Fruit fly (Drosophila melanogaster) whole organism, prepupa: ENCODE measurements around the gene Karl.

Experiments
- Blimp-1 ChIP-seq: fragments of 200-800 bp; sonication (Bioruptor generic); optimal IDR thresholded peaks from 3 replicates; lab custom pipeline; 2017; ENCODE audit warnings: missing biosample characterization, missing genetic modification characterization, mild to moderate bottlenecking, moderate library complexity, missing genetic modification reagents
- CG10631 ChIP-seq: fragments of 200-800 bp; sonication (Bioruptor generic); optimal IDR thresholded peaks from 2 replicates; lab custom pipeline; 2016; ENCODE audit warnings: missing biosample characterization, missing genetic modification characterization
- CG11294 ChIP-seq: fragments of 200-800 bp; sonication (Bioruptor generic); IDR thresholded peaks from 2 replicates; pipeline ENCODE4 v1.3.6; 2022; ENCODE audit warnings: missing biosample characterization, missing genetic modification characterization
- CG11902 ChIP-seq: fragments of 200-800 bp; sonication (Bioruptor generic); optimal IDR thresholded peaks from 3 replicates; lab custom pipeline; 2016; ENCODE audit warnings: missing biosample characterization, missing genetic modification characterization
- CG15336 ChIP-seq: fragments of 200-800 bp; sonication (Bioruptor generic); IDR thresholded peaks from 2 replicates; pipeline ENCODE4 v1.3.6; 2022; ENCODE audit warnings: missing biosample characterization, missing genetic modification characterization
- CG1621 ChIP-seq: fragments of 200-800 bp; sonication (Bioruptor generic); optimal IDR thresholded peaks from 3 replicates; lab custom pipeline; 2018; ENCODE audit warnings: missing biosample characterization, mild to moderate bottlenecking, missing genetic modification characterization
- CG3032 ChIP-seq: fragments of 200-800 bp; optimal IDR thresholded peaks from 2 replicates; lab custom pipeline; 2019; ENCODE audit warnings: missing biosample characterization, mild to moderate bottlenecking, missing genetic modification characterization, moderate library complexity
- CG31627 ChIP-seq: fragments of 200-800 bp; sonication (Bioruptor generic); optimal IDR thresholded peaks from 3 replicates; lab custom pipeline; 2016; ENCODE audit warnings: missing biosample characterization, missing genetic modification characterization
- CG34406 ChIP-seq: fragments of 200-800 bp; sonication (Bioruptor generic); optimal IDR thresholded peaks from 3 replicates; lab custom pipeline; 2016; ENCODE audit warnings: missing biosample characterization, missing genetic modification characterization
- CG3919 ChIP-seq: fragments of 200-800 bp; sonication (Bioruptor generic); optimal IDR thresholded peaks from 3 replicates; lab custom pipeline; 2016; ENCODE audit warnings: missing biosample characterization, missing genetic modification characterization
- CG6163 ChIP-seq: fragments of 200-800 bp; sonication (Bioruptor generic); IDR thresholded peaks from 3 replicates; pipeline ENCODE4 v1.3.6; 2022; ENCODE audit warnings: missing biosample characterization, missing genetic modification characterization
- CG6276 ChIP-seq: fragments of 200-800 bp; sonication (Bioruptor generic); optimal IDR thresholded peaks from 2 replicates; lab custom pipeline; 2017; ENCODE audit warnings: missing biosample characterization, mild to moderate bottlenecking, missing genetic modification characterization
- CG6792 ChIP-seq: fragments of 200-800 bp; sonication (Bioruptor generic); optimal IDR thresholded peaks from 3 replicates; lab custom pipeline; 2016; ENCODE audit warnings: missing biosample characterization, missing genetic modification characterization
- CG6808 ChIP-seq: fragments of 200-800 bp; sonication (Bioruptor generic); optimal IDR thresholded peaks from 3 replicates; lab custom pipeline; 2017; ENCODE audit warnings: missing biosample characterization, missing genetic modification characterization, mild to moderate bottlenecking, moderate library complexity, missing genetic modification reagents
- CG6854 ChIP-seq: fragments of 200-800 bp; sonication (Bioruptor generic); optimal IDR thresholded peaks from 2 replicates; lab custom pipeline; 2017; ENCODE audit warnings: missing biosample characterization, mild to moderate bottlenecking, missing genetic modification characterization
- CG8319 ChIP-seq: fragments of 200-800 bp; sonication (Bioruptor generic); optimal IDR thresholded peaks from 3 replicates; lab custom pipeline; 2016; ENCODE audit warnings: missing biosample characterization, missing genetic modification characterization
- CG9139 ChIP-seq: fragments of 200-800 bp; sonication (Bioruptor generic); optimal IDR thresholded peaks from 3 replicates; lab custom pipeline; 2017; ENCODE audit warnings: missing biosample characterization, mild to moderate bottlenecking, missing genetic modification characterization
- Eip78C ChIP-seq: fragments of 200-800 bp; sonication (Bioruptor generic); peaks from one replicate; lab custom pipeline; 2016; ENCODE audit warnings: missing biosample characterization, missing genetic modification characterization
- Eip93F ChIP-seq: fragments of 200-800 bp; sonication (Bioruptor generic); optimal IDR thresholded peaks from 2 replicates; lab custom pipeline; 2016; ENCODE audit warnings: missing biosample characterization, mild to moderate bottlenecking, missing genetic modification characterization
- Ets21C ChIP-seq: fragments of 200-800 bp; sonication (Bioruptor generic); optimal IDR thresholded peaks from 3 replicates; lab custom pipeline; 2016; ENCODE audit warnings: missing biosample characterization, missing genetic modification characterization
- Ets96B ChIP-seq: fragments of 200-800 bp; optimal IDR thresholded peaks from 2 replicates; lab custom pipeline; 2019; ENCODE audit warnings: missing biosample characterization, mild to moderate bottlenecking, missing genetic modification characterization, moderate library complexity
- Gug ChIP-seq: fragments of 200-800 bp; sonication (Bioruptor generic); IDR thresholded peaks from 2 replicates; pipeline ENCODE4 v1.3.6; 2022; ENCODE audit warnings: missing biosample characterization, missing genetic modification characterization
- Hr38 ChIP-seq: sonication (Bioruptor generic); optimal IDR thresholded peaks from 2 replicates; lab custom pipeline; 2016; ENCODE audit warnings: missing biosample characterization, missing genetic modification characterization
- Hr4 ChIP-seq: fragments of 200-800 bp; sonication (Bioruptor generic); optimal IDR thresholded peaks from 3 replicates; lab custom pipeline; 2016; ENCODE audit warnings: missing biosample characterization, missing genetic modification characterization
- Lpt ChIP-seq: fragments of 200-800 bp; sonication (Bioruptor generic); optimal IDR thresholded peaks from 3 replicates; lab custom pipeline; 2016; ENCODE audit warnings: missing biosample characterization, missing genetic modification characterization
- Met ChIP-seq: fragments of 200-800 bp; sonication (Bioruptor generic); optimal IDR thresholded peaks from 3 replicates; lab custom pipeline; 2016; ENCODE audit warnings: missing biosample characterization, missing genetic modification characterization
- OdsH ChIP-seq: fragments of 200-800 bp; sonication (Bioruptor generic); optimal IDR thresholded peaks from 3 replicates; lab custom pipeline; 2016; ENCODE audit warnings: missing biosample characterization, missing genetic modification characterization
- Smox ChIP-seq: fragments of 200-800 bp; sonication (Bioruptor generic); optimal IDR thresholded peaks from 3 replicates; lab custom pipeline; 2016; ENCODE audit warnings: missing biosample characterization, missing genetic modification characterization
- Sox102F ChIP-seq: fragments of 200-800 bp; sonication (Bioruptor generic); optimal IDR thresholded peaks from 2 replicates; lab custom pipeline; 2016; ENCODE audit warnings: missing biosample characterization, mild to moderate bottlenecking, missing genetic modification characterization
- achi ChIP-seq: fragments of 200-800 bp; sonication (Bioruptor generic); optimal IDR thresholded peaks from 3 replicates; lab custom pipeline; 2016; ENCODE audit warnings: missing biosample characterization, missing genetic modification characterization
- acj6 ChIP-seq: fragments of 200-800 bp; sonication (Bioruptor generic); optimal IDR thresholded peaks from 3 replicates; lab custom pipeline; 2016; ENCODE audit warnings: missing biosample characterization, missing genetic modification characterization
- dsx ChIP-seq: fragments of 200-800 bp; optimal IDR thresholded peaks from 3 replicates; lab custom pipeline; 2019; ENCODE audit warnings: missing biosample characterization, mild to moderate bottlenecking, missing genetic modification characterization, moderate library complexity; ENCODE audit not compliant: poor library complexity, severe bottlenecking
- eg ChIP-seq: fragments of 200-800 bp; sonication (Bioruptor generic); IDR thresholded peaks from 3 replicates; pipeline ENCODE4 v1.3.6; 2022; ENCODE audit warnings: missing biosample characterization, missing genetic modification characterization
- esn ChIP-seq: fragments of 200-800 bp; sonication (Bioruptor generic); optimal IDR thresholded peaks from 2 replicates; lab custom pipeline; 2016; ENCODE audit warnings: missing biosample characterization, mild to moderate bottlenecking, missing genetic modification characterization, moderate library complexity
- fkh ChIP-seq: fragments of 200-800 bp; sonication (Bioruptor generic); optimal IDR thresholded peaks from 3 replicates; lab custom pipeline; 2017; ENCODE audit warnings: missing biosample characterization, mild to moderate bottlenecking, missing genetic modification characterization, moderate library complexity
- lz ChIP-seq: fragments of 200-800 bp; sonication (Bioruptor generic); optimal IDR thresholded peaks from 3 replicates; lab custom pipeline; 2016; ENCODE audit warnings: missing biosample characterization, missing genetic modification characterization
- net ChIP-seq: fragments of 200-800 bp; sonication (Bioruptor generic); optimal IDR thresholded peaks from 3 replicates; lab custom pipeline; 2016; ENCODE audit warnings: missing biosample characterization, missing genetic modification characterization
- pdm3 ChIP-seq: fragments of 200-800 bp; sonication (Bioruptor generic); optimal IDR thresholded peaks from 3 replicates; lab custom pipeline; 2016; ENCODE audit warnings: missing biosample characterization, missing genetic modification characterization
- ss ChIP-seq, 2 experiments: fragments of 200-800 bp; sonication (Bioruptor generic); optimal IDR thresholded peaks; 2 replicates in 1 of 2; 3 replicates in 1 of 2; lab custom pipeline; 2017 to 2018; ENCODE audit warnings: mild to moderate bottlenecking in 2 of 2, missing biosample characterization in 2 of 2, missing genetic modification characterization in 2 of 2, moderate library complexity in 1 of 2
- svp ChIP-seq: fragments of 200-800 bp; sonication (Bioruptor generic); peaks from one replicate; lab custom pipeline; 2016; ENCODE audit warnings: missing biosample characterization, missing genetic modification characterization
- topi ChIP-seq: fragments of 200-800 bp; sonication (Bioruptor generic); optimal IDR thresholded peaks from 3 replicates; lab custom pipeline; 2016; ENCODE audit warnings: missing biosample characterization, missing genetic modification characterization
- vri ChIP-seq: fragments of 200-800 bp; sonication (Bioruptor generic); optimal IDR thresholded peaks from 3 replicates; lab custom pipeline; 2016; ENCODE audit warnings: missing biosample characterization, mild to moderate bottlenecking, missing genetic modification characterization

The Karl gene

dm6 chrX:11805066-11805766, 18.0 kb downstream of the Karl start (continued):
- TF ChIP-seq eg (GFP tag; lab: Robert Waterston, UW), result peak; percentile 19; the same call in 1 of the 3 replicates
- TF ChIP-seq CG9139, result no peak
- TF ChIP-seq Smox (GFP tag; lab: Kevin White, UChicago), result no peak
- TF ChIP-seq CG8319 (GFP tag; lab: Kevin White, UChicago), result no peak
- TF ChIP-seq Gug (GFP tag; lab: Robert Waterston, UW), result no peak
- no peak for TF ChIP-seq pdm3 (GFP tag; lab: Kevin White, UChicago)
- TF ChIP-seq CG31627 (GFP tag; lab: Kevin White, UChicago), result no peak
- peak; percentile 45 for TF ChIP-seq CG6276 (GFP tag; lab: Kevin White, UChicago)

dm6 chrX:11806196-11806595, 19.0 kb downstream of the Karl start:
- TF ChIP-seq Ets96B (tag; lab: Kevin White, UChicago) (no peak), eg (GFP tag; lab: Robert Waterston, UW) (0 out of 3 replicates have a peak, but pooled peaks have one; percentile 41), topi (GFP tag; lab: Kevin White, UChicago) (peak; percentile 7), Smox (GFP tag; lab: Kevin White, UChicago) (no peak), CG11902 (GFP tag; lab: Kevin White, UChicago) (no peak), CG15336 (GFP tag; lab: Robert Waterston, UW) (0 out of 2 replicates have a peak, but pooled peaks have one; percentile 12), lz (GFP tag; lab: Kevin White, UChicago) (no peak), Gug (GFP tag; lab: Robert Waterston, UW) (no peak), Sox102F (no peak), ss (GFP tag; optimal IDR thresholded peaks at IDR 0.05; lab: Kevin White, UChicago) (peak in 1 of 2 experiments; percentile 35), Hr4 (no peak), fkh (GFP tag; lab: Kevin White, UChicago) (no peak), Eip78C (GFP tag; lab: Kevin White, UChicago) (peak; percentile 41), Ets21C (GFP tag; lab: Kevin White, UChicago) (no peak), vri (GFP tag; lab: Kevin White, UChicago) (peak; percentile 46), Lpt (GFP tag; lab: Kevin White, UChicago) (no peak), CG3919 (GFP tag; lab: Kevin White, UChicago) (peak; percentile 12), acj6 (GFP tag; lab: Kevin White, UChicago) (no peak), net (GFP tag; lab: Kevin White, UChicago) (peak; percentile 20), Blimp-1 (GFP tag; lab: Kevin White, UChicago) (no peak), CG11294 (GFP tag; lab: Robert Waterston, UW) (no peak), Hr38 (GFP tag; lab: Kevin White, UChicago) (no peak), esn (GFP tag; lab: Kevin White, UChicago) (peak; percentile 29), CG6808 (peak; percentile 37), Met (GFP tag; lab: Kevin White, UChicago) (peak; percentile 37), CG3032 (tag; lab: Kevin White, UChicago) (no peak), CG1621 (tag; lab: Kevin White, UChicago) (peak; percentile 37), CG31627 (GFP tag; lab: Kevin White, UChicago) (no peak), CG34406 (GFP tag; lab: Kevin White, UChicago) (no peak), CG6163 (peak; percentile 38; the same call in 1 of the 3 replicates), CG6792 (GFP tag; lab: Kevin White, UChicago) (no peak), CG10631 (GFP tag; lab: Kevin White, UChicago) (no peak), CG6854 (GFP tag; lab: Kevin White, UChicago) (peak; percentile 19), Eip93F (peak; percentile 46), svp (GFP tag; lab: Kevin White, UChicago) (peak; percentile 87), dsx (GFP tag; lab: Kevin White, UChicago) (peak; percentile 7), OdsH (GFP tag; lab: Kevin White, UChicago) (peak; percentile 4), achi (GFP tag; lab: Kevin White, UChicago) (peak; percentile 88)
